Fruit fly (Drosophila melanogaster) whole organism, wandering third instar larva: ENCODE data around the gene Vps52.

Experiments
- Hnf4 ChIP-seq: fragments of 200-800 bp; sonication (Bioruptor generic); optimal IDR thresholded peaks from 2 replicates; lab custom pipeline; 2016; ENCODE audit warnings: missing biosample characterization, mild to moderate bottlenecking, missing genetic modification characterization
- psq ChIP-seq: fragments of 200-800 bp; sonication (Bioruptor generic); optimal IDR thresholded peaks from 3 replicates; lab custom pipeline; 2017; ENCODE audit warnings: missing biosample characterization, mild to moderate bottlenecking, missing genetic modification characterization, moderate library complexity

DNA sequence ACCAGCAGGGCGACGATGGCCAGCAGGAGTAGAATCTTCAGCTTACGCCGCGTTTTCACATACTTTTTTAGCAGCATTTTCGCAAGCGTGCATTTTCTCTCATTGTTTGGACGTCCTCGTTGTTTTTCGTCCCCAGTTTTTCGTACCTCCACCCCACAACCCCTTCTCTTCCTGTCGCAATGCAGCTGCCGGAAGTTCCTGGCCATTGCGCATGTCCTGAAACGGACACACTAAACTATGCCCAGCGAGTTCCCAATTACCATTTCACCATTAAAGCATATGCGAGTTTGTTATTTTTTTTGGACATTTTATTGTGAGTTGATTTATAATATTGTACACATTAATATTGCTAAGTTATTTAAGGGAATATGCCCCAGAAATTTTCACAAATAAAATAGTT, 15.3 kb upstream of the Vps52 start, which contains the start of gene CG14015:
- no peak for TF ChIP-seq psq
- no peak for TF ChIP-seq Hnf4 (GFP tag; lab: Kevin White, UChicago)
